Fruit fly (Drosophila melanogaster): ENCODE data around the gene grass.

Gene grass

DNA sequence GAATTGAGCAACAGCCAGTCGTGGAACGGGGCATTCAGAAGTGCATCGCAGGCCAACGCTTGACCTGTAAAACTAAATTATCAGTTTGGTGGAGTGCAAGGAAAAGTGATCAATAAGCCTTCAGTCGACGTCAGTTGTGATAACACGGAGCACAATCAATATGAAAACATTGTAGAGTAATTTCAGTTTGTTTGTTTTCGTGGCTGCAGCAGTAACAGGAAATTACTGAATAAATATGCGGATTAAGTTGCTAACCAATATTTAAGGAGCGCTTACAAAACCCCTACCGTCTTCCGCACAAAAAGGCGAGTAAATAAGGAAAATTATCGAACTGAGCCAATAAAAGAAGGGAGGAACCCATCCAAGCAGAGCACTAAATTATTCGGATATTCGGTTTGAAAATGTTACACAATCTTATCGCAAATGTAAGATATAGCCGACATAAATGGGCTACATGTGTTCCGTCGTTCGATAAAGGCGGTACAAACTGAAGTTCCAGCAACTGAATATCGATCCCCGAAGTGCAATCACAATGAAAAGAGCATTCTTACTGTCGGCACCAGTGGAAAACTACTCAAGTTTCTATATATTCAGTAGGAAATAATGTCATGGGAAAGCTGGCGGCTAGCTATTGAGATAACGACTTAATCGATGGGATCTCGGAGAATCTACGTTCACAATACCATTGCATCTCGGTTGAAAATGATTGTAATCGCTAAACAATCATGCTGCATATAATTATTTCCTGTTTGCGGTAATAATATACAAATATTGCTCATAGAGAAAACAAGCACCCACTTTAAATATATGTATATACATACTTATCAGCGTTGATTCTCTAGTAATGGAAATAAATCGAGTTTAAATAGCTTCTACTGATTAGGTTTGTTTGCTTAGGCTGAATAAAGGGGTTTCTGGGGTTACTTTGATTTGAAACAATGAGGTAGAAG, 21.8 kb upstream of the grass start (continued):
- TF ChIP-seq CG10669 (GFP tag; optimal IDR thresholded peaks at IDR 0.05), result peak; percentile 70
- peak; percentile 64 for TF ChIP-seq vri (GFP tag; optimal IDR thresholded peaks at IDR 0.05)
- peak; percentile 39 for TF ChIP-seq svp (GFP tag)
- peak; percentile 59 for TF ChIP-seq Eip75B (GFP tag; optimal IDR thresholded peaks at IDR 0.05)
- peak; percentile 6 for TF ChIP-seq Sox14 (GFP tag; optimal IDR thresholded peaks at IDR 0.05)
- no peak for TF ChIP-seq eg (GFP tag; IDR thresholded peaks at IDR 0.05)
- no peak for TF ChIP-seq Sox15 (GFP tag; optimal IDR thresholded peaks at IDR 0.05)
- TF ChIP-seq CG32006 (GFP tag; optimal IDR thresholded peaks at IDR 0.05), result peak; percentile 41
- peak; percentile 23 for TF ChIP-seq fd85E (GFP tag; optimal IDR thresholded peaks at IDR 0.05)
- peak; percentile 50 for TF ChIP-seq dsx (GFP tag; optimal IDR thresholded peaks at IDR 0.05; ENCODE audit: poor library complexity, severe bottlenecking)
- peak; percentile 62 for TF ChIP-seq CG9139 (GFP tag; optimal IDR thresholded peaks at IDR 0.05)
- TF ChIP-seq Hr4 (GFP tag; optimal IDR thresholded peaks at IDR 0.05), result no peak
- peak; percentile 63 for TF ChIP-seq CG3919 (GFP tag; optimal IDR thresholded peaks at IDR 0.05)
- TF ChIP-seq CG15336 (GFP tag; IDR thresholded peaks at IDR 0.05), result no peak
- TF ChIP-seq CG8632 (GFP tag; optimal IDR thresholded peaks at IDR 0.05), result peak; percentile 72
- TF ChIP-seq CG6792 (GFP tag; optimal IDR thresholded peaks at IDR 0.05), result peak; percentile 77
- TF ChIP-seq fkh (GFP tag; optimal IDR thresholded peaks at IDR 0.05), result peak; percentile 93
- no peak for TF ChIP-seq cyc (GFP tag; optimal IDR thresholded peaks at IDR 0.05)
- peak; percentile 22 for TF ChIP-seq topi (GFP tag; optimal IDR thresholded peaks at IDR 0.05)
- TF ChIP-seq CG3032 (tag; optimal IDR thresholded peaks at IDR 0.05), result peak; percentile 46
- no peak for TF ChIP-seq CG11294 (GFP tag; IDR thresholded peaks at IDR 0.05)
- no peak for TF ChIP-seq Lpt (GFP tag; optimal IDR thresholded peaks at IDR 0.05)
- TF ChIP-seq acj6 (GFP tag; optimal IDR thresholded peaks at IDR 0.05), result peak; percentile 48
- no peak for TF ChIP-seq Hr38 (GFP tag; optimal IDR thresholded peaks at IDR 0.05)
- peak; percentile 42 for TF ChIP-seq CG6854 (GFP tag; optimal IDR thresholded peaks at IDR 0.05)
- peak; percentile 35 for TF ChIP-seq fd59A (GFP tag; optimal IDR thresholded peaks at IDR 0.05)
- peak; percentile 56 for TF ChIP-seq CG10631 (GFP tag; optimal IDR thresholded peaks at IDR 0.05)
- TF ChIP-seq CG11762 (GFP tag; optimal IDR thresholded peaks at IDR 0.05; ENCODE audit: insufficient read depth), result peak; percentile 18
- TF ChIP-seq salr (GFP tag; optimal IDR thresholded peaks at IDR 0.05), result peak; percentile 7 to 28
- peak; percentile 6 for TF ChIP-seq CG31627 (GFP tag; optimal IDR thresholded peaks at IDR 0.05)
- peak; percentile 18 for TF ChIP-seq Ets96B (tag; optimal IDR thresholded peaks at IDR 0.05)
- TF ChIP-seq pdm3 (GFP tag; optimal IDR thresholded peaks at IDR 0.05), result peak; percentile 55
- no peak for TF ChIP-seq dac (GFP tag; optimal IDR thresholded peaks at IDR 0.05)
- TF ChIP-seq spab (GFP tag; optimal IDR thresholded peaks at IDR 0.05), result peak; percentile 63
- TF ChIP-seq CG6276 (GFP tag; optimal IDR thresholded peaks at IDR 0.05), result no peak
- peak; percentile 69 for TF ChIP-seq esn (GFP tag; optimal IDR thresholded peaks at IDR 0.05)
- peak; percentile 60 for TF ChIP-seq net (GFP tag; optimal IDR thresholded peaks at IDR 0.05)
- peak; percentile 68 for TF ChIP-seq CG34406 (GFP tag; optimal IDR thresholded peaks at IDR 0.05)

DNA sequence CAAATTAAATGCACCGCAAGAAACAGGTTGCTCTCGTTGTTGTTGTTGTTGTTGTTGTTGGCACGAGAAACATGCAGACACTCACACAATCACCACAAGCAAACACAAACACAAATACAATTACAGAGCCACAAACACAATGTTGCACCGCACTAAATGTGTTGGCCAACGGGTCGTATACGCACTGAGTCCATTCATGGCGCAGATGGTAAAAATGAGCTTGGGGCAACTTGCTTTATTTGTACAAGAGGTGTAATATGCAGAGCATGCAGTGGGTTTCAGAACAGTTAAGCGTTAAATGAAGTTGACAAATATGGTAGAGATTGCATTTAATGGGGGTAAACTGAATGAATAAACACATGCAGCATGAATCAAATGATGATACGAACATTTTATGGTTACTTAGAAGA, 19.8 kb upstream of the grass start:
- TF ChIP-seq fkh (GFP tag; optimal IDR thresholded peaks at IDR 0.05), result peak; percentile 87
- no peak for TF ChIP-seq CG10669 (GFP tag; optimal IDR thresholded peaks at IDR 0.05)
- TF ChIP-seq eg (GFP tag; IDR thresholded peaks at IDR 0.05), result peak; percentile 13; the same call in 1 of the 3 replicates
- TF ChIP-seq dsx (GFP tag; optimal IDR thresholded peaks at IDR 0.05; ENCODE audit: poor library complexity, severe bottlenecking), result peak; percentile 90
- TF ChIP-seq CG34406 (GFP tag; optimal IDR thresholded peaks at IDR 0.05), result no peak
- TF ChIP-seq CG31627 (GFP tag; optimal IDR thresholded peaks at IDR 0.05), result no peak
- TF ChIP-seq acj6 (GFP tag; optimal IDR thresholded peaks at IDR 0.05), result no peak
- peak; percentile 30 for TF ChIP-seq Eip78C (GFP tag)
- peak; percentile 24 for TF ChIP-seq CG6854 (GFP tag; optimal IDR thresholded peaks at IDR 0.05)
- peak; percentile 31; the same call in 1 of the 2 replicates for TF ChIP-seq CG15336 (GFP tag; IDR thresholded peaks at IDR 0.05)
